Worm (Caenorhabditis elegans) whole organism, L2 larva: ENCODE results near the gene F42D1.4.
A peak's percentile ranks its signal among the peaks of the same experiment; 100 is the strongest.

Experiments used
- C34F6.9 ChIP-seq: fragments of 150-350 bp; optimal IDR thresholded peaks from 2 replicates; lab custom pipeline; 2014; ENCODE audit warnings: missing biosample characterization, missing genetic modification characterization
- F13H6.1 ChIP-seq: sonication (generic microtip); optimal IDR thresholded peaks from 2 replicates; lab custom pipeline; 2016; ENCODE audit warnings: missing genetic modification characterization, missing compliant biosample characterization
- R02D3.7 ChIP-seq: fragments of 150-350 bp; optimal IDR thresholded peaks from 2 replicates; lab custom pipeline; 2014; ENCODE audit warnings: missing biosample characterization, missing genetic modification characterization
- Y55F3AM.14 ChIP-seq: fragments of 200-800 bp; sonication (Bioruptor generic); optimal IDR thresholded peaks from 2 replicates; lab custom pipeline; 2018; ENCODE audit warnings: mild to moderate bottlenecking, missing genetic modification characterization, missing compliant biosample characterization
- ZK546.5 ChIP-seq: sonication (generic microtip); optimal IDR thresholded peaks from 2 replicates; lab custom pipeline; 2017; ENCODE audit warnings: missing biosample characterization, missing genetic modification characterization
- alr-1 ChIP-seq: fragments of 150-350 bp; optimal IDR thresholded peaks from 2 replicates; lab custom pipeline; 2014; ENCODE audit warnings: missing biosample characterization, missing genetic modification characterization
- aly-2 ChIP-seq: fragments of 150-350 bp; optimal IDR thresholded peaks from 2 replicates; lab custom pipeline; 2014; ENCODE audit warnings: missing biosample characterization, missing genetic modification characterization
- ama-1 ChIP-seq: fragments of 150-350 bp; optimal IDR thresholded peaks from 2 replicates; lab custom pipeline; 2018; ENCODE audit warnings: inconsistent platforms
- blmp-1 ChIP-seq: sonication (generic microtip); optimal IDR thresholded peaks from 2 replicates; lab custom pipeline; 2017; ENCODE audit warnings: missing genetic modification characterization, mild to moderate bottlenecking, missing compliant biosample characterization, antibody characterized with exemption, moderate library complexity; ENCODE audit not compliant: insufficient read depth
- ceh-16 ChIP-seq: fragments of 150-350 bp; optimal IDR thresholded peaks from 2 replicates; lab custom pipeline; 2014; ENCODE audit warnings: missing biosample characterization, missing genetic modification characterization
- ceh-82 ChIP-seq: fragments of 150-350 bp; optimal IDR thresholded peaks from 2 replicates; lab custom pipeline; 2014; ENCODE audit warnings: missing biosample characterization, missing genetic modification characterization
- crh-2 ChIP-seq: sonication (generic microtip); optimal IDR thresholded peaks from 2 replicates; lab custom pipeline; 2017; ENCODE audit warnings: missing biosample characterization, missing genetic modification characterization
- dmd-4 ChIP-seq: sonication (generic microtip); optimal IDR thresholded peaks from 2 replicates; lab custom pipeline; 2017; ENCODE audit warnings: missing biosample characterization, missing genetic modification characterization
- egl-27 ChIP-seq: sonication (generic microtip); optimal IDR thresholded peaks from 3 replicates; lab custom pipeline; 2017; ENCODE audit warnings: missing biosample characterization, missing genetic modification reagents, missing genetic modification characterization
- elt-1 ChIP-seq: fragments of 150-350 bp; optimal IDR thresholded peaks from 2 replicates; lab custom pipeline; 2014; ENCODE audit warnings: missing biosample characterization, missing genetic modification characterization
- elt-3 ChIP-seq: sonication (generic microtip); optimal IDR thresholded peaks from 2 replicates; lab custom pipeline; 2017; ENCODE audit warnings: missing biosample characterization, missing genetic modification characterization
- fos-1 ChIP-seq: fragments of 150-350 bp; optimal IDR thresholded peaks from 2 replicates; lab custom pipeline; 2014; ENCODE audit warnings: missing biosample characterization, missing genetic modification characterization
- gmeb-1 ChIP-seq: fragments of 150-350 bp; optimal IDR thresholded peaks from 2 replicates; lab custom pipeline; 2014; ENCODE audit warnings: missing biosample characterization, missing genetic modification characterization
- lin-11 ChIP-seq: fragments of 150-350 bp; sonication (generic microtip); optimal IDR thresholded peaks from 2 replicates; lab custom pipeline; 2014; ENCODE audit warnings: missing biosample characterization, missing genetic modification characterization, inconsistent platforms, mixed read lengths
- lin-13 ChIP-seq: fragments of 150-350 bp; optimal IDR thresholded peaks from 2 replicates; lab custom pipeline; 2014; ENCODE audit warnings: missing biosample characterization, missing genetic modification reagents, missing genetic modification characterization
- lin-39 ChIP-seq: fragments of 150-350 bp; optimal IDR thresholded peaks from 2 replicates; lab custom pipeline; 2014; ENCODE audit warnings: missing biosample characterization, missing genetic modification reagents, missing genetic modification characterization
- lsy-2 ChIP-seq, 2 experiments: fragments of 150-350 bp in 1 of 2; sonication (generic microtip) in 1 of 2; optimal IDR thresholded peaks; 2 replicates each; lab custom pipeline; 2014 to 2017; ENCODE audit warnings: missing biosample characterization in 2 of 2, missing genetic modification characterization in 2 of 2
- mab-5 ChIP-seq: fragments of 150-350 bp; optimal IDR thresholded peaks from 2 replicates; lab custom pipeline; 2014; ENCODE audit warnings: missing biosample characterization, missing genetic modification characterization
- mbf-1 ChIP-seq: sonication (generic microtip); optimal IDR thresholded peaks from 2 replicates; lab custom pipeline; 2017; ENCODE audit warnings: missing biosample characterization, missing genetic modification characterization
- mdl-1 ChIP-seq, 2 experiments: fragments of 150-350 bp in 1 of 2; sonication (generic microtip) in 1 of 2; optimal IDR thresholded peaks; 2 replicates each; lab custom pipeline; 2017; ENCODE audit warnings: missing biosample characterization in 2 of 2, missing genetic modification characterization in 2 of 2
- nhr-10 ChIP-seq: sonication (generic microtip); optimal IDR thresholded peaks from 2 replicates; lab custom pipeline; 2017; ENCODE audit warnings: missing biosample characterization, missing genetic modification characterization
- nhr-11 ChIP-seq: fragments of 150-350 bp; optimal IDR thresholded peaks from 2 replicates; lab custom pipeline; 2014; ENCODE audit warnings: missing biosample characterization, missing genetic modification characterization
- nhr-12 ChIP-seq: fragments of 150-350 bp; optimal IDR thresholded peaks from 2 replicates; lab custom pipeline; 2014; ENCODE audit warnings: missing biosample characterization, missing genetic modification characterization
- nhr-129 ChIP-seq: fragments of 150-350 bp; optimal IDR thresholded peaks from 2 replicates; lab custom pipeline; 2014; ENCODE audit warnings: missing biosample characterization, missing genetic modification characterization
- nhr-21 ChIP-seq: fragments of 150-350 bp; optimal IDR thresholded peaks from 2 replicates; lab custom pipeline; 2014; ENCODE audit warnings: missing biosample characterization, missing genetic modification characterization
- nhr-23 ChIP-seq: fragments of 150-350 bp; optimal IDR thresholded peaks from 2 replicates; lab custom pipeline; 2014; ENCODE audit warnings: missing biosample characterization, missing genetic modification reagents, missing genetic modification characterization
- nhr-237 ChIP-seq: fragments of 150-350 bp; optimal IDR thresholded peaks from 2 replicates; lab custom pipeline; 2014; ENCODE audit warnings: missing biosample characterization, missing genetic modification characterization
- nhr-25 ChIP-seq: fragments of 150-350 bp; sonication (generic microtip); optimal IDR thresholded peaks from 3 replicates; lab custom pipeline; 2014; ENCODE audit warnings: missing biosample characterization, missing genetic modification characterization
- nhr-6 ChIP-seq: fragments of 150-350 bp; optimal IDR thresholded peaks from 2 replicates; lab custom pipeline; 2014; ENCODE audit warnings: missing biosample characterization, missing genetic modification characterization
- nhr-77 ChIP-seq: fragments of 150-350 bp; optimal IDR thresholded peaks from 2 replicates; lab custom pipeline; 2014; ENCODE audit warnings: missing biosample characterization, missing genetic modification characterization
- peb-1 ChIP-seq: fragments of 150-350 bp; optimal IDR thresholded peaks from 2 replicates; lab custom pipeline; 2014; ENCODE audit warnings: missing biosample characterization, missing genetic modification characterization
- sem-4 ChIP-seq: fragments of 150-350 bp; optimal IDR thresholded peaks from 2 replicates; lab custom pipeline; 2014; ENCODE audit warnings: missing biosample characterization, missing genetic modification reagents, missing genetic modification characterization
- skn-1 ChIP-seq: sonication (generic microtip); optimal IDR thresholded peaks from 2 replicates; lab custom pipeline; 2017; ENCODE audit warnings: missing biosample characterization, missing genetic modification characterization
- sma-3 ChIP-seq: sonication (generic microtip); optimal IDR thresholded peaks from 2 replicates; lab custom pipeline; 2016; ENCODE audit warnings: missing genetic modification reagents, missing genetic modification characterization, missing compliant biosample characterization
- sma-9 ChIP-seq, 2 experiments: fragments of 150-350 bp in 1 of 2; sonication (generic microtip) in 1 of 2; optimal IDR thresholded peaks; 2 replicates each; lab custom pipeline; 2014 to 2016; ENCODE audit warnings: missing genetic modification characterization in 2 of 2, mild to moderate bottlenecking in 1 of 2, missing biosample characterization in 1 of 2, missing compliant biosample characterization in 1 of 2, missing genetic modification reagents in 1 of 2, moderate library complexity in 1 of 2
- snpc-4 ChIP-seq: fragments of 150-350 bp; optimal IDR thresholded peaks from 2 replicates; lab custom pipeline; 2014; ENCODE audit warnings: missing biosample characterization, missing genetic modification characterization
- unc-39 ChIP-seq: fragments of 150-350 bp; optimal IDR thresholded peaks from 2 replicates; lab custom pipeline; 2014; ENCODE audit warnings: missing biosample characterization, missing genetic modification characterization
- unc-55 ChIP-seq: fragments of 150-350 bp; sonication (generic microtip); optimal IDR thresholded peaks from 3 replicates; lab custom pipeline; 2014; ENCODE audit warnings: missing biosample characterization, missing genetic modification reagents, missing genetic modification characterization
- unc-62 ChIP-seq: fragments of 150-350 bp; optimal IDR thresholded peaks from 2 replicates; lab custom pipeline; 2014; ENCODE audit warnings: missing biosample characterization, missing genetic modification reagents, missing genetic modification characterization
- zag-1 ChIP-seq: fragments of 150-350 bp; optimal IDR thresholded peaks from 2 replicates; lab custom pipeline; 2014; ENCODE audit warnings: missing biosample characterization, missing genetic modification characterization
- ztf-1 ChIP-seq: fragments of 200-800 bp; sonication (Bioruptor generic); conservative IDR thresholded peaks from 2 replicates; pipeline ENCODE4 v1.3.6; 2022; ENCODE audit warnings: missing genetic modification characterization, missing compliant biosample characterization
- ztf-11 ChIP-seq: sonication (generic microtip); optimal IDR thresholded peaks from 2 replicates; lab custom pipeline; 2017; ENCODE audit warnings: missing biosample characterization, missing genetic modification characterization
- ztf-4 ChIP-seq: fragments of 150-350 bp; optimal IDR thresholded peaks from 2 replicates; lab custom pipeline; 2014; ENCODE audit warnings: missing biosample characterization, missing genetic modification characterization

F42D1.4 gene

ce11 chrX:14851904-14852303, 44.9 kb downstream of the F42D1.4 start:
- TF ChIP-seq peb-1, result no peak
- TF ChIP-seq snpc-4 (tag; lab: Kevin White, UChicago), result no peak
- TF ChIP-seq blmp-1 (tag; lab: Kevin White, UChicago), result no peak
- no peak for TF ChIP-seq fos-1 (tag; lab: Kevin White, UChicago)
- TF ChIP-seq zag-1 (tag; lab: Kevin White, UChicago), result no peak
- TF ChIP-seq ztf-11 (tag; lab: Kevin White, UChicago), result no peak
- no peak for TF ChIP-seq elt-3
- no peak for TF ChIP-seq ztf-4
- TF ChIP-seq nhr-11 (tag; lab: Kevin White, UChicago), result no peak
- no peak for TF ChIP-seq alr-1 (tag; lab: Kevin White, UChicago)
- no peak for TF ChIP-seq nhr-12 (tag; lab: Kevin White, UChicago)
- TF ChIP-seq sma-3, result no peak
- TF ChIP-seq nhr-10, result no peak
- no peak for TF ChIP-seq crh-2
- TF ChIP-seq unc-55 (GFP tag; lab: Kevin White, UChicago), result no peak

- TF ChIP-seq lin-11 (tag; lab: Kevin White, UChicago) (peak; percentile 89), nhr-237 (no peak), nhr-77 (tag; lab: Kevin White, UChicago) (peak; percentile 43), snpc-4 (tag; lab: Kevin White, UChicago) (peak; percentile 70), unc-39 (tag; lab: Kevin White, UChicago) (no peak), R02D3.7 (tag; lab: Kevin White, UChicago) (peak; percentile 11), ztf-4 (peak; percentile 89), nhr-129 (tag; lab: Kevin White, UChicago) (peak; percentile 93), lin-13 (GFP tag; lab: Kevin White, UChicago) (peak; percentile 89), elt-1 (tag; lab: Kevin White, UChicago) (no peak), ama-1 (lab: Kevin White, UChicago) (no peak), nhr-21 (tag; lab: Kevin White, UChicago) (peak; percentile 85), ceh-16 (peak; percentile 73), sem-4 (tag; lab: Kevin White, UChicago) (peak; percentile 83), alr-1 (tag; lab: Kevin White, UChicago) (no peak), ztf-1 (GFP tag; lab: Robert Waterston, UW) (no peak), peb-1 (no peak), C34F6.9 (tag; lab: Kevin White, UChicago) (peak; percentile 91), crh-2 (peak; percentile 92), Y55F3AM.14 (GFP tag; lab: Kevin White, UChicago) (peak; percentile 44), nhr-6 (tag; lab: Kevin White, UChicago) (peak; percentile 70), ztf-11 (tag; lab: Kevin White, UChicago) (no peak), aly-2 (tag; lab: Kevin White, UChicago) (no peak), skn-1 (peak; percentile 91), lin-39 (tag; lab: Kevin White, UChicago) (no peak), fos-1 (tag; lab: Kevin White, UChicago) (peak; percentile 74), elt-3 (no peak), gmeb-1 (tag; lab: Kevin White, UChicago) (peak; percentile 83), blmp-1 (tag; lab: Kevin White, UChicago) (peak; percentile 69), F13H6.1 (tag; lab: Kevin White, UChicago) (peak; percentile 92), mab-5 (peak; percentile 82), nhr-12 (tag; lab: Kevin White, UChicago) (no peak), unc-62 (GFP tag; lab: Kevin White, UChicago) (no peak), unc-55 (GFP tag; lab: Kevin White, UChicago) (peak; percentile 96), ZK546.5 (no peak), mbf-1 (tag; lab: Kevin White, UChicago) (no peak), mdl-1 (tag; optimal IDR thresholded peaks at IDR 0.05; lab: Kevin White, UChicago) (peak; percentile 19 to 61), dmd-4 (no peak), nhr-23 (tag; lab: Kevin White, UChicago) (no peak), nhr-11 (tag; lab: Kevin White, UChicago) (no peak), sma-3 (peak; percentile 87), sma-9 (GFP tag; optimal IDR thresholded peaks at IDR 0.05; lab: Kevin White, UChicago) (peak; percentile 90), sma-9 (tag; optimal IDR thresholded peaks at IDR 0.05; lab: Kevin White, UChicago) (no peak), egl-27 (tag; lab: Kevin White, UChicago) (peak; percentile 79), nhr-10 (no peak), lsy-2 (tag; optimal IDR thresholded peaks at IDR 0.05; lab: Kevin White, UChicago) (peak; percentile 64 to 89), zag-1 (tag; lab: Kevin White, UChicago) (peak; percentile 81), ceh-82 (tag; lab: Kevin White, UChicago) (peak; percentile 36), nhr-25 (tag; lab: Kevin White, UChicago) (no peak)
These were observed 46.7 kb downstream of the F42D1.4 start, which contains the start of the genes C27C12.1 and C27C12.4 for ce11 chrX:14853712-14854217. TSS of gene C27C12.1 (minus strand) at chrX:14853762. TSS of gene C27C12.4 (plus strand) at chrX:14854086.
